Worm (Caenorhabditis elegans) whole organism, midembryonic: ENCODE data around the gene K02F6.1.

Experiments used
- T22C8.4 ChIP-seq: fragments of 200-800 bp; sonication (Bioruptor generic); IDR thresholded peaks from 2 replicates; pipeline ENCODE4 v1.3.6; 2022; ENCODE audit warnings: missing genetic modification characterization, missing compliant biosample characterization
- flt-1 ChIP-seq: fragments of 200-800 bp; sonication (Bioruptor generic); IDR thresholded peaks from 2 replicates; pipeline ENCODE4 v1.3.6; 2022; ENCODE audit warnings: missing genetic modification characterization, missing compliant biosample characterization
- klf-2 ChIP-seq: fragments of 200-800 bp; sonication (Bioruptor generic); conservative IDR thresholded peaks from 2 replicates; pipeline ENCODE4 v1.3.6; 2022; ENCODE audit warnings: missing genetic modification reagents, missing genetic modification characterization, missing compliant biosample characterization
- med-1 ChIP-seq: sonication (generic microtip); optimal IDR thresholded peaks from 2 replicates; lab custom pipeline; 2017; ENCODE audit warnings: missing genetic modification characterization, mild to moderate bottlenecking, missing compliant biosample characterization, antibody characterized with exemption, missing genetic modification reagents; ENCODE audit not compliant: insufficient read depth
- ref-1 ChIP-seq: fragments of 200-800 bp; sonication (Bioruptor generic); conservative IDR thresholded peaks from 2 replicates; pipeline ENCODE4 v1.3.6; 2022; ENCODE audit warnings: missing genetic modification reagents, missing genetic modification characterization, missing compliant biosample characterization
- tab-1 ChIP-seq: fragments of 200-800 bp; sonication (Bioruptor generic); IDR thresholded peaks from 2 replicates; pipeline ENCODE4 v1.3.6; 2022; ENCODE audit warnings: missing genetic modification characterization, missing compliant biosample characterization
- ztf-29 ChIP-seq: fragments of 200-800 bp; sonication (Bioruptor generic); IDR thresholded peaks from 2 replicates; pipeline ENCODE4 v1.3.6; 2022; ENCODE audit warnings: missing genetic modification reagents, missing genetic modification characterization, missing compliant biosample characterization

ce11 chrII:2537754-2538153 lies 16.0 kb upstream of the K02F6.1 start, which contains the start of gene K02F6.7:
- TF ChIP-seq tab-1 (GFP tag; lab: Robert Waterston, UW) = no peak
- TF ChIP-seq ztf-29 (GFP tag; lab: Robert Waterston, UW) = no peak
- no peak for TF ChIP-seq med-1
- TF ChIP-seq T22C8.4 (GFP tag; lab: Robert Waterston, UW) = no peak
- no peak for TF ChIP-seq ref-1 (GFP tag; lab: Robert Waterston, UW)
- no peak for TF ChIP-seq flt-1
- TF ChIP-seq klf-2 = no peak
